Worm (Caenorhabditis elegans) whole organism, L4 larva: ENCODE measurements around the gene C56E6.4.
A peak's percentile ranks its signal among the peaks of the same experiment; 100 is the strongest.

Experiments used
- D1046.2 ChIP-seq: fragments of 200-800 bp; sonication (Bioruptor generic); IDR thresholded peaks from 2 replicates; pipeline ENCODE4 v1.3.6; 2022; ENCODE audit warnings: missing genetic modification characterization, missing compliant biosample characterization
- F44E2.7 ChIP-seq: fragments of 200-800 bp; sonication (Bioruptor generic); IDR thresholded peaks from 2 replicates; pipeline ENCODE4 v2.1.2; 2022; ENCODE audit warnings: missing genetic modification characterization, missing compliant biosample characterization
- Y48G9A.11 ChIP-seq: fragments of 200-800 bp; sonication (Bioruptor generic); IDR thresholded peaks from 2 replicates; pipeline ENCODE4 v1.3.6; 2022; ENCODE audit warnings: missing genetic modification reagents, missing genetic modification characterization, missing compliant biosample characterization
- Y75B8A.6 ChIP-seq: fragments of 200-800 bp; sonication (Bioruptor generic); IDR thresholded peaks from 2 replicates; pipeline ENCODE4 v1.3.6; 2022; ENCODE audit warnings: missing genetic modification reagents, missing genetic modification characterization, missing compliant biosample characterization
- ZK546.5 ChIP-seq, 2 experiments: sonication (generic microtip); optimal IDR thresholded peaks; 2 replicates each; lab custom pipeline; 2017; ENCODE audit warnings: missing biosample characterization in 2 of 2, missing genetic modification characterization in 2 of 2
- aly-2 ChIP-seq: sonication (generic microtip); optimal IDR thresholded peaks from 2 replicates; lab custom pipeline; 2018; ENCODE audit warnings: missing biosample characterization, missing genetic modification characterization
- arid-1 ChIP-seq: fragments of 200-800 bp; sonication (Bioruptor generic); conservative IDR thresholded peaks from 2 replicates; pipeline ENCODE4 v1.3.6; 2022; ENCODE audit warnings: missing genetic modification reagents, missing genetic modification characterization, missing compliant biosample characterization
- ceh-28 ChIP-seq: fragments of 150-350 bp; optimal IDR thresholded peaks from 2 replicates; lab custom pipeline; 2014; ENCODE audit warnings: missing biosample characterization, missing genetic modification reagents, missing genetic modification characterization
- ctbp-1 ChIP-seq: fragments of 200-800 bp; sonication (Bioruptor generic); IDR thresholded peaks from 2 replicates; pipeline ENCODE4 v1.3.6; 2022; ENCODE audit warnings: missing genetic modification reagents, missing genetic modification characterization, missing compliant biosample characterization
- daf-19 ChIP-seq: fragments of 200-800 bp; sonication (Bioruptor generic); conservative IDR thresholded peaks from 2 replicates; pipeline ENCODE4 v1.3.6; 2022; ENCODE audit warnings: missing genetic modification characterization, missing compliant biosample characterization
- dpl-1 ChIP-seq: fragments of 150-350 bp; optimal IDR thresholded peaks from 2 replicates; lab custom pipeline; 2014; ENCODE audit warnings: missing biosample characterization, missing genetic modification reagents, missing genetic modification characterization
- dve-1 ChIP-seq: sonication (generic microtip); optimal IDR thresholded peaks from 2 replicates; lab custom pipeline; 2017; ENCODE audit warnings: antibody characterized with exemption, mild to moderate bottlenecking, missing genetic modification characterization, missing compliant biosample characterization; ENCODE audit not compliant: insufficient read depth
- egl-27 ChIP-seq: sonication (generic microtip); optimal IDR thresholded peaks from 3 replicates; lab custom pipeline; 2017; ENCODE audit warnings: missing biosample characterization, missing genetic modification reagents, missing genetic modification characterization
- gei-8 ChIP-seq: fragments of 200-800 bp; sonication (Bioruptor generic); optimal IDR thresholded peaks from 2 replicates; lab custom pipeline; 2018; ENCODE audit warnings: mild to moderate bottlenecking, missing genetic modification characterization, missing compliant biosample characterization
- hlh-11 ChIP-seq: fragments of 200-800 bp; sonication (Bioruptor generic); optimal IDR thresholded peaks from 2 replicates; lab custom pipeline; 2018; ENCODE audit warnings: mild to moderate bottlenecking, missing genetic modification characterization, missing compliant biosample characterization
- hlh-30 ChIP-seq: sonication (generic microtip); optimal IDR thresholded peaks from 2 replicates; lab custom pipeline; 2017; ENCODE audit warnings: antibody characterized with exemption, mild to moderate bottlenecking, missing genetic modification characterization, missing compliant biosample characterization; ENCODE audit not compliant: insufficient read depth
- jun-1 ChIP-seq: fragments of 150-350 bp; optimal IDR thresholded peaks from 2 replicates; lab custom pipeline; 2014; ENCODE audit warnings: missing biosample characterization, missing genetic modification reagents, missing genetic modification characterization
- lin-13 ChIP-seq: fragments of 150-350 bp; optimal IDR thresholded peaks from 2 replicates; lab custom pipeline; 2014; ENCODE audit warnings: missing biosample characterization, missing genetic modification reagents, missing genetic modification characterization
- lin-15B ChIP-seq: fragments of 150-350 bp; sonication (generic microtip); optimal IDR thresholded peaks from 3 replicates; lab custom pipeline; 2014; ENCODE audit warnings: missing biosample characterization, missing genetic modification characterization
- lin-38 ChIP-seq: fragments of 200-800 bp; sonication (Bioruptor generic); IDR thresholded peaks from 2 replicates; pipeline ENCODE4 v1.3.6; 2022; ENCODE audit warnings: missing genetic modification reagents, missing genetic modification characterization, missing compliant biosample characterization
- lin-39 ChIP-seq: fragments of 150-350 bp; optimal IDR thresholded peaks from 2 replicates; lab custom pipeline; 2014; ENCODE audit warnings: missing biosample characterization, missing genetic modification reagents, missing genetic modification characterization
- lir-3 ChIP-seq: sonication (generic microtip); optimal IDR thresholded peaks from 2 replicates; lab custom pipeline; 2016; ENCODE audit warnings: mild to moderate bottlenecking, missing genetic modification characterization, missing compliant biosample characterization
- madf-9 ChIP-seq: fragments of 200-800 bp; sonication (Bioruptor generic); conservative IDR thresholded peaks from 2 replicates; pipeline ENCODE4 v1.3.6; 2022; ENCODE audit warnings: missing genetic modification reagents, missing genetic modification characterization, missing compliant biosample characterization
- mdl-1 ChIP-seq, 2 experiments: fragments of 150-350 bp in 1 of 2; sonication (generic microtip) in 1 of 2; optimal IDR thresholded peaks; 2 replicates each; lab custom pipeline; 2014 to 2017; ENCODE audit warnings: missing biosample characterization in 2 of 2, missing genetic modification characterization in 2 of 2
- mdt-29 ChIP-seq: fragments of 200-800 bp; sonication (Bioruptor generic); IDR thresholded peaks from 2 replicates; pipeline ENCODE4 v1.3.6; 2022; ENCODE audit warnings: missing genetic modification reagents, missing genetic modification characterization, missing compliant biosample characterization
- mes-2 ChIP-seq: sonication (generic microtip); optimal IDR thresholded peaks from 2 replicates; lab custom pipeline; 2016; ENCODE audit warnings: missing genotype, mild to moderate bottlenecking, missing genetic modification characterization, missing compliant biosample characterization; ENCODE audit not compliant: poor library complexity, severe bottlenecking
- nhr-237 ChIP-seq: sonication (generic microtip); optimal IDR thresholded peaks from 2 replicates; lab custom pipeline; 2017; ENCODE audit warnings: missing biosample characterization, missing genetic modification characterization
- nhr-28 ChIP-seq: fragments of 150-350 bp; optimal IDR thresholded peaks from 2 replicates; lab custom pipeline; 2014; ENCODE audit warnings: missing biosample characterization, missing genetic modification characterization
- pqm-1 ChIP-seq: sonication (generic microtip); optimal IDR thresholded peaks from 2 replicates; lab custom pipeline; 2017; ENCODE audit warnings: missing biosample characterization, missing genetic modification characterization
- snpc-1.2 ChIP-seq: fragments of 200-800 bp; sonication (Bioruptor generic); IDR thresholded peaks from 2 replicates; pipeline ENCODE4 v1.3.6; 2022; ENCODE audit warnings: missing genetic modification reagents, missing genetic modification characterization, missing compliant biosample characterization
- spr-3 ChIP-seq: fragments of 200-800 bp; sonication (Bioruptor generic); optimal IDR thresholded peaks from 2 replicates; lab custom pipeline; 2018; ENCODE audit warnings: mild to moderate bottlenecking, missing genetic modification characterization, missing compliant biosample characterization
- unc-130 ChIP-seq: sonication (generic microtip); optimal IDR thresholded peaks from 2 replicates; lab custom pipeline; 2016; ENCODE audit warnings: missing genetic modification reagents, missing genetic modification characterization, missing compliant biosample characterization
- unc-39 ChIP-seq: sonication (generic microtip); optimal IDR thresholded peaks from 2 replicates; lab custom pipeline; 2017; ENCODE audit warnings: missing biosample characterization, missing genetic modification characterization
- unc-62 ChIP-seq, 3 experiments: fragments of 150-350 bp in 1 of 3; sonication (generic microtip); optimal IDR thresholded peaks in 2 of 3; peaks in 1 of 3; 1 replicate in 1 of 3; 2 replicates in 2 of 3; lab custom pipeline; 2014 to 2017; ENCODE audit warnings: missing biosample characterization in 3 of 3, missing genetic modification characterization in 3 of 3, missing genetic modification reagents in 3 of 3, missing genotype in 1 of 3
- vab-7 ChIP-seq: fragments of 200-800 bp; sonication (Bioruptor generic); IDR thresholded peaks from 2 replicates; pipeline ENCODE4 v1.3.6; 2022; ENCODE audit warnings: missing genetic modification reagents, missing genetic modification characterization, missing compliant biosample characterization
- zag-1 ChIP-seq: fragments of 150-350 bp; optimal IDR thresholded peaks from 2 replicates; lab custom pipeline; 2014; ENCODE audit warnings: missing biosample characterization, missing genetic modification characterization
- zfp-2 ChIP-seq: sonication (generic microtip); optimal IDR thresholded peaks from 2 replicates; lab custom pipeline; 2016; ENCODE audit warnings: mild to moderate bottlenecking, missing genetic modification characterization, missing compliant biosample characterization
- zfp-3 ChIP-seq: fragments of 200-800 bp; sonication (Bioruptor generic); conservative IDR thresholded peaks from 2 replicates; pipeline ENCODE4 v1.3.6; 2022; ENCODE audit warnings: missing genetic modification reagents, missing genetic modification characterization, missing compliant biosample characterization

C56E6.4 gene

DNA sequence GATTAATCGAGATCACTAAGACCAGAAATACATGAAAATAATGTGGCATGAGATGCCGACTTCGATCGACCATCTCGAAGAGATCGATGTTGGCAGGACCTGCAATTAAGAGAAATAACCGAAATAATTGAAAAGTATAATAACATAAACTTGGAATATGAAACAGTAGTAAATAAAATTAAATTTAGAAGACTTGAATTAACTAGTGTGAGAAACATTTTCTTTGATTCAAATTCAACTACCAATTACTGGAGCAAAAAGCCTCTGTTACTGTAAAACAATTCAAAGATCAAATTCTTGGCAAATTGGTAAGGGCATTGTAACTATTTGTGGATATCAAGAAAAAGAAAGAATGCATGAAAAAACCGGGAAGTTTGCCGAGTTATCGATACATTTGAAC, 14.6 kb downstream of the C56E6.4 start, which contains the start of gene R05G9R.1:
Gene R05G9R.1, minus strand, starts transcription at position 101 of the 400 bp plus-strand sequence.
- TF ChIP-seq snpc-1.2 (GFP tag; lab: Robert Waterston, UW): no peak
- no peak for TF ChIP-seq unc-130 (GFP tag; lab: Kevin White, UChicago)
- no peak for TF ChIP-seq unc-39 (tag; lab: Kevin White, UChicago)
- TF ChIP-seq pqm-1 (tag; lab: Kevin White, UChicago): no peak
- no peak for TF ChIP-seq vab-7
- TF ChIP-seq nhr-28 (tag; lab: Kevin White, UChicago): no peak
- no peak for TF ChIP-seq arid-1
- no peak for TF ChIP-seq mdt-29 (GFP tag; lab: Robert Waterston, UW)
- TF ChIP-seq zfp-2 (tag; lab: Kevin White, UChicago): no peak
- TF ChIP-seq egl-27 (tag; lab: Kevin White, UChicago): no peak
- no peak for TF ChIP-seq D1046.2 (GFP tag; lab: Robert Waterston, UW)
- TF ChIP-seq madf-9 (GFP tag; lab: Robert Waterston, UW): no peak
- TF ChIP-seq lin-38 (GFP tag; lab: Robert Waterston, UW): no peak
- no peak for TF ChIP-seq dve-1 (tag; lab: Kevin White, UChicago)
- TF ChIP-seq nhr-237: no peak
- TF ChIP-seq zfp-3: no peak
- TF ChIP-seq ctbp-1 (GFP tag; lab: Robert Waterston, UW): no peak
- TF ChIP-seq ceh-28: no peak
- TF ChIP-seq mdl-1 (tag; optimal IDR thresholded peaks at IDR 0.05; lab: Kevin White, UChicago): no peak
- TF ChIP-seq, all 104 proteins: peak for 0

DNA sequence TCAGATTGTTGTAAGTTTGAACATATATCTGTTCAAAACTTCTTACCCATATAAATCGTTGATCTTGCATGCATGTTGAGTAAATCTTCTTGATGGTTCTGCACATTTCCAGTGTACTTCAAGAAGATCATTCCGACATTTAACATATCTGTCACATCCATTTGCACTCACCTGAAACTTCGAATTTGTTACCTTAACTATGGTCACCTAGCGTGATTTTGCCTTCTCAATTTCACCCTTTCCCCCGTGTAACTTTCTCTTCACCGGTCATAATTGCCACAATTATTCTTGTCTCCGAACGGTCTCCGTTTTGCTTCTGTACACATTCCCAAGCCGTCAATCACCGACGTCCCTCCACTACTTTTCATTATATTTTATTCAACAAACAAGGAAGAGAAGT, 15.2 kb downstream of the C56E6.4 start:
- TF ChIP-seq lir-3: no peak
- TF ChIP-seq unc-62 (GFP tag; optimal IDR thresholded peaks at IDR 0.05 in 1 of 2; lab: Kevin White, UChicago): peak in 1 of 2 experiments; percentile 94
- TF ChIP-seq unc-62 (tag; optimal IDR thresholded peaks at IDR 0.05; lab: Kevin White, UChicago): no peak

DNA sequence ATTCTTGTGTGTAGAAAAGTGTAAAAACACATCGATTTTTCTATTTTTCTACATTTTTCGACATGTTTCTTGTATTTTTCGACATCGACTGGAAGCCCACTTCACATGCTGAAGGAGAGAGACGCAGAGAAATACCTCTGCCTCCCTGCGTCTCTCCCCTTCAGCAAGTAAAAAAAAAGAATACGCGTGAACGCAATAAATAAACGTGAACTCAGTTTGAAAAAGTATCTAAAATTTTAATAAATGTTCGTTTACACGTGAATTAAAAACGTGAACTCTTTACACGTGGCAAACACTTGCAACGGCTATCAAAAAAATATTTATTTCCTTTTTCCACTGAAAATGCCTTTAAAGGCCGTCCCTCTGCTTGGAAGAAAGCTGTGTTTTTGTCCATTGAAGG, 25.7 kb downstream of the C56E6.4 start, which contains the start of gene R05G9.1:
Gene R05G9.1, plus strand, starts transcription at position 343 of the 400 bp plus-strand sequence.
- TF ChIP-seq lin-15B (tag; lab: Kevin White, UChicago) (no peak), gei-8 (GFP tag; lab: Kevin White, UChicago) (no peak), lin-39 (tag; lab: Kevin White, UChicago) (no peak), spr-3 (GFP tag; lab: Kevin White, UChicago) (no peak), ZK546.5 (tag; optimal IDR thresholded peaks at IDR 0.05; lab: Kevin White, UChicago) (no peak), mes-2 (no peak), arid-1 (no peak), zag-1 (tag; lab: Kevin White, UChicago) (no peak), jun-1 (tag; lab: Kevin White, UChicago) (no peak), dpl-1 (GFP tag; lab: Kevin White, UChicago) (no peak), F44E2.7 (no peak), lin-13 (no peak), pqm-1 (tag; lab: Kevin White, UChicago) (no peak)

DNA sequence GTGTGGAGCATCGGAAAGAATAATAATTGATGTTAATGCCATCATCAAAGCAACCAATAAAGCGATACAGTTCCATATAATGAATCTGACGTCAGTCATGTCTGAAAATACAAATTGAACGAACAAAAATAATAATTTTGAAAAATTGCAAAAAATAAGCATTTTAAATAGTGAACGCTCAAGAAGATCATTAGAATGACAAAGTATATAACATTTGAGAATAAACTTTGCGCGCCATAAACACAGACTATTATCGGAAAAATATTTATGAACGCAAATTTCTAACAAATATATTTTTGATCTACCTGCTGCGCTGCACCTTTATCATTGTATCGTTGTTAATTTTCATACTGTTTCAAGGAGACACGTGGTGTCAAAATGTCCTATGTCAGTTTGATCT, 27.1 kb downstream of the C56E6.4 start, which contains the start of gene R05G9.3:
Gene R05G9.3, minus strand, starts transcription at position 101 of the 400 bp plus-strand sequence.
- TF ChIP-seq daf-19 (no peak), hlh-11 (tag; lab: Kevin White, UChicago) (no peak), Y75B8A.6 (no peak), hlh-30 (tag; lab: Kevin White, UChicago) (no peak), unc-39 (tag; lab: Kevin White, UChicago) (no peak), zfp-2 (tag; lab: Kevin White, UChicago) (no peak), Y48G9A.11 (GFP tag; lab: Robert Waterston, UW) (no peak), aly-2 (no peak), D1046.2 (GFP tag; lab: Robert Waterston, UW) (no peak)
